Fruit fly (Drosophila melanogaster): ENCODE measurements around the gene inaF-D.
A peak's percentile ranks its signal among the peaks of the same experiment; 100 is the strongest.

The inaF-D gene

DNA sequence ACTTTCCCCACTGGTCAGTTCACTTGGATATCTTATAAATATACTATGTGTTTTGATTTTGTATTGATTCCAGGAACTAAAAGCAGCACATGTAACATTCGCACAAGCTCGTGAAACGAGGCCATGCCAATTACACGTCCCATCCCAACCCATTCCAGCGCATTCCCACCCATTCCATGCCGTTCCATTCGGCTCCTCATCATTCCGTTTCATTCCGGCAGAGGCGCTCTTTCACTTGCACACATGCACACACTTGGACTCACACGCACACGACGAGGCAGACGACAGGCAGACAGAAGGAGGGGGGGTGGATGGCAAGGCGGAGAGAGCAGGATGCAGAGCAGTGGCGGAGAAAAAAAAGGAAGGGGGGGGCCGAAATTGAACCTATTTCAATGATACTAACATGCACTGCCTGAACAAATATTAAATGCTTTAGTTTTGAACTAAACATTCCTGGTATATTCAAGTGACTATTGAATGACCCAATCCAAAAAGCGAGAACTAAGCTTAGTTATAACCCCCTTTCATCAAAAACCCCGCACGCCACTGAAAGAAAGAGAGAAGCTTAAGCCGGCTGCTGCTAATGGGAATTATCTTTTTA lies 47.2 kb upstream of the inaF-D start (continued):
- no peak for TF ChIP-seq insv (GFP tag; optimal IDR thresholded peaks at IDR 0.05)
- TF ChIP-seq CG1792 (GFP tag; optimal IDR thresholded peaks at IDR 0.05): no peak
- TF ChIP-seq CG17328 (GFP tag; IDR thresholded peaks at IDR 0.05): peak; percentile 69
- TF ChIP-seq psq (GFP tag; optimal IDR thresholded peaks at IDR 0.05): no peak
- no peak for TF ChIP-seq CG12236 (GFP tag; optimal IDR thresholded peaks at IDR 0.05)
- TF ChIP-seq mirr (GFP tag; optimal IDR thresholded peaks at IDR 0.05): no peak
- TF ChIP-seq Six4 (GFP tag; optimal IDR thresholded peaks at IDR 0.05): peak; percentile 51
- TF ChIP-seq kay (GFP tag; optimal IDR thresholded peaks at IDR 0.05): no peak
- peak; percentile 73 for TF ChIP-seq ara (GFP tag; IDR thresholded peaks at IDR 0.05)
- no peak for TF ChIP-seq Nf-YB (GFP tag; optimal IDR thresholded peaks at IDR 0.05)
- TF ChIP-seq GATAe (GFP tag; conservative IDR thresholded peaks at IDR 0.05): no peak
- TF ChIP-seq chinmo (GFP tag; IDR thresholded peaks at IDR 0.05; ENCODE audit: partially characterized antibody): no peak
- TF ChIP-seq trem (tag; optimal IDR thresholded peaks at IDR 0.05): peak; percentile 39
- TF ChIP-seq CG10366 (GFP tag; IDR thresholded peaks at IDR 0.05): 0 out of 2 replicates have a peak, but pooled peaks have one; percentile 36
- TF ChIP-seq dysf (GFP tag; IDR thresholded peaks at IDR 0.05): peak; percentile 50; the same call in 1 of the 3 replicates
- TF ChIP-seq slp2 (GFP tag; optimal IDR thresholded peaks at IDR 0.05): peak; percentile 39
- no peak for TF ChIP-seq CG12104 (GFP tag; optimal IDR thresholded peaks at IDR 0.05)
- 0 out of 3 replicates have a peak, but pooled peaks have one; percentile 34 for TF ChIP-seq CG11093 (GFP tag; IDR thresholded peaks at IDR 0.05)
- TF ChIP-seq Ada2b (GFP tag; IDR thresholded peaks at IDR 0.05): peak; percentile 15; the same call in 1 of the 2 replicates
- TF ChIP-seq gce (GFP tag; IDR thresholded peaks at IDR 0.05): no peak
- TF ChIP-seq CG34376 (GFP tag; optimal IDR thresholded peaks at IDR 0.05): no peak
- no peak for TF ChIP-seq CG14667 (GFP tag; IDR thresholded peaks at IDR 0.05)
- no peak for TF ChIP-seq ab (GFP tag; optimal IDR thresholded peaks at IDR 0.05)
- TF ChIP-seq gsb-n (tag; optimal IDR thresholded peaks at IDR 0.05): peak; percentile 41
- peak; percentile 36; the same call in 1 of the 2 replicates for TF ChIP-seq CG32772 (GFP tag; IDR thresholded peaks at IDR 0.05)
- TF ChIP-seq sens (GFP tag): peak; percentile 92
- TF ChIP-seq CG30020 (tag; optimal IDR thresholded peaks at IDR 0.05): peak; percentile 7
- peak; percentile 69; the same call in 2 of the 3 replicates for TF ChIP-seq ci (GFP tag; IDR thresholded peaks at IDR 0.05)
- peak; percentile 90 for TF ChIP-seq Drgx (GFP tag; IDR thresholded peaks at IDR 0.05)
- TF ChIP-seq vvl (GFP tag; IDR thresholded peaks at IDR 0.05): peak; percentile 58; the same call in 1 of the 2 replicates
- no peak for TF ChIP-seq dimm (GFP tag; IDR thresholded peaks at IDR 0.05)
- TF ChIP-seq Ssrp (tag; optimal IDR thresholded peaks at IDR 0.05): peak; percentile 51
- no peak for TF ChIP-seq CG11560 (tag; IDR thresholded peaks at IDR 0.05)
- TF ChIP-seq CG14014 (GFP tag; IDR thresholded peaks at IDR 0.05): no peak
- peak; percentile 55 for TF ChIP-seq unpg (GFP tag; optimal IDR thresholded peaks at IDR 0.05)
- peak; percentile 15 for TF ChIP-seq repo (GFP tag; optimal IDR thresholded peaks at IDR 0.05)
- peak; percentile 75 for TF ChIP-seq CG9727 (GFP tag; optimal IDR thresholded peaks at IDR 0.05)
- TF ChIP-seq chif (GFP tag; optimal IDR thresholded peaks at IDR 0.05): peak in 1 of 2 experiments; percentile 55
- TF ChIP-seq CG32532 (GFP tag; IDR thresholded peaks at IDR 0.05): no peak
- no peak for TF ChIP-seq sc (optimal IDR thresholded peaks at IDR 0.05)
- TF ChIP-seq sc (GFP tag; optimal IDR thresholded peaks at IDR 0.05): peak; percentile 44
- TF ChIP-seq CG4282 (GFP tag; optimal IDR thresholded peaks at IDR 0.05): no peak
- TF ChIP-seq E2f1 (GFP tag; IDR thresholded peaks at IDR 0.05): 0 out of 2 replicates have a peak, but pooled peaks have one; percentile 38
- TF ChIP-seq CG13287 (GFP tag; IDR thresholded peaks at IDR 0.05; ENCODE audit: partially characterized antibody): no peak
- peak; percentile 60; the same call in 1 of the 2 replicates for TF ChIP-seq CG8765 (GFP tag; IDR thresholded peaks at IDR 0.05)
- TF ChIP-seq tx (GFP tag; optimal IDR thresholded peaks at IDR 0.05): no peak
- peak; percentile 38 for TF ChIP-seq corto (GFP tag; optimal IDR thresholded peaks at IDR 0.05)
- no peak for TF ChIP-seq en (GFP tag; optimal IDR thresholded peaks at IDR 0.05)
- TF ChIP-seq CG18764 (GFP tag; optimal IDR thresholded peaks at IDR 0.05): peak; percentile 18
- peak; percentile 46 for TF ChIP-seq CG8924 (tag; optimal IDR thresholded peaks at IDR 0.05)
- TF ChIP-seq fd3F (GFP tag; optimal IDR thresholded peaks at IDR 0.05): no peak

Measured in whole organism, embryonic.